Comparison of ENCODE assay signal across 5 fruit fly cellular contexts in the genomic region with DNA sequence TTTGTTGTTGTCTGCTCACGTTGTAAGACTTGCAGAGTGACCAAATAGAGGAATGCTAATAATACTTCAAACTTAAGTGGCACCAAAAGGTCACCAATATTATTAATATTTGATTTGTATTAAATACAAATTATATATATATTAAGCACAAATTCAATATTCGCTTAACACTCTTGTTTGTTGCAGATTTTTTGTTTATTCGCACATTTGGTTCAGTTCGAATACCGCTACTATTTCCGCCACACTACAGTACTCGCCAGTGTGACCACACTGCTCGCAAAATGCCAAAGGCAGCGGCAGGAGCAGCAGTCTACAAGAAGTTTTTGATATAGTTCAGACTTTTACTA.
A peak's percentile ranks its signal among the peaks of the same experiment; 100 is the strongest.
TF ChIP-seq lines count a peak whose summit lies in the region.

Max (minus strand) TSS at position 44 of the 347 bp plus-strand sequence.

- TF ChIP-seq CTCF in whole organism, embryonic (GFP tag; optimal IDR thresholded peaks at IDR 0.05; lab: Kevin White, UChicago), result no peak

TF ChIP-seq in whole organism, adult, 20 proteins besides CTCF, POLR2A, EP300 and RAD21 (continues in another document):
- peak; percentile 74 for TF ChIP-seq CG7101 (tag; optimal IDR thresholded peaks at IDR 0.05; lab: Kevin White, UChicago)
- peak; percentile 77 for TF ChIP-seq CG11617 (GFP tag; optimal IDR thresholded peaks at IDR 0.05; lab: Kevin White, UChicago)
- TF ChIP-seq tj (GFP tag; optimal IDR thresholded peaks at IDR 0.05; lab: Kevin White, UChicago), result peak; percentile 46
- TF ChIP-seq bab1 (GFP tag; optimal IDR thresholded peaks at IDR 0.05; lab: Kevin White, UChicago), result peak; percentile 77
- no peak for TF ChIP-seq CG5204 (GFP tag; optimal IDR thresholded peaks at IDR 0.05; lab: Kevin White, UChicago)
- peak; percentile 71 for TF ChIP-seq kay (GFP tag; lab: Kevin White, UChicago; ENCODE audit: borderline replicate concordance)
- no peak for TF ChIP-seq Clk (GFP tag; optimal IDR thresholded peaks at IDR 0.05; lab: Kevin White, UChicago)
- peak; percentile 62 for TF ChIP-seq CG7045 (GFP tag; optimal IDR thresholded peaks at IDR 0.05; lab: Kevin White, UChicago)
- TF ChIP-seq cic (GFP tag; optimal IDR thresholded peaks at IDR 0.05; lab: Kevin White, UChicago), result peak; percentile 21
- no peak for TF ChIP-seq cnc (optimal IDR thresholded peaks at IDR 0.05; lab: Kevin White, UChicago)
- TF ChIP-seq CG12768 (GFP tag; optimal IDR thresholded peaks at IDR 0.05; lab: Kevin White, UChicago), result peak; percentile 73
- no peak for TF ChIP-seq Hr96 (GFP tag; optimal IDR thresholded peaks at IDR 0.05; lab: Kevin White, UChicago)
- peak; percentile 36 for TF ChIP-seq Mnt (GFP tag; optimal IDR thresholded peaks at IDR 0.05; lab: Kevin White, UChicago)
- TF ChIP-seq ovo (GFP tag; optimal IDR thresholded peaks at IDR 0.05; lab: Kevin White, UChicago), result no peak
- peak; percentile 32 for TF ChIP-seq CG1620 (GFP tag; optimal IDR thresholded peaks at IDR 0.05; lab: Kevin White, UChicago)
- peak; percentile 8 for TF ChIP-seq Crg-1 (GFP tag; optimal IDR thresholded peaks at IDR 0.05; lab: Kevin White, UChicago)
- TF ChIP-seq pad (GFP tag; optimal IDR thresholded peaks at IDR 0.05; lab: Kevin White, UChicago), result peak; percentile 43

TF ChIP-seq in whole organism, embryonic, 481 proteins besides CTCF, POLR2A, EP300 and RAD21 (continues in another document):
- peak; percentile 47 for TF ChIP-seq CG12942 (GFP tag; optimal IDR thresholded peaks at IDR 0.05; lab: Kevin White, UChicago)
- TF ChIP-seq CG8388 (GFP tag; optimal IDR thresholded peaks at IDR 0.05; lab: Kevin White, UChicago), result peak; percentile 58
- TF ChIP-seq gro (GFP tag; optimal IDR thresholded peaks at IDR 0.05; lab: Kevin White, UChicago), result no peak
- TF ChIP-seq scrt (GFP tag; optimal IDR thresholded peaks at IDR 0.05; lab: Kevin White, UChicago), result peak; percentile 58
- TF ChIP-seq CrebB (tag; optimal IDR thresholded peaks at IDR 0.05; lab: Kevin White, UChicago), result peak; percentile 63
- TF ChIP-seq da (GFP tag; optimal IDR thresholded peaks at IDR 0.05; lab: Kevin White, UChicago), result no peak
- TF ChIP-seq CG4424 (GFP tag; optimal IDR thresholded peaks at IDR 0.05; lab: Kevin White, UChicago), result peak; percentile 60
- TF ChIP-seq Ada2b (GFP tag; IDR thresholded peaks at IDR 0.05; lab: Robert Waterston, UW), result peak; percentile 60
- peak; percentile 84 for TF ChIP-seq slbo (GFP tag; IDR thresholded peaks at IDR 0.05; lab: Robert Waterston, UW)
- no peak for TF ChIP-seq CG13894 (tag; optimal IDR thresholded peaks at IDR 0.05; lab: Kevin White, UChicago)
- no peak for TF ChIP-seq Vsx1 (GFP tag; optimal IDR thresholded peaks at IDR 0.05; lab: Kevin White, UChicago)
- TF ChIP-seq vnd (GFP tag; IDR thresholded peaks at IDR 0.05; lab: Robert Waterston, UW; ENCODE audit: partially characterized antibody), result no peak
- no peak for TF ChIP-seq hth (optimal IDR thresholded peaks at IDR 0.05; lab: Kevin White, UChicago)
- peak in 1 of 2 experiments; percentile 73 for TF ChIP-seq bsh (GFP tag; optimal IDR thresholded peaks at IDR 0.05; lab: Kevin White, UChicago)
- TF ChIP-seq pita (GFP tag; optimal IDR thresholded peaks at IDR 0.05; lab: Kevin White, UChicago), result no peak
- TF ChIP-seq Hmx (GFP tag; optimal IDR thresholded peaks at IDR 0.05; lab: Kevin White, UChicago), result no peak
- TF ChIP-seq Ets97D (GFP tag; optimal IDR thresholded peaks at IDR 0.05; lab: Kevin White, UChicago), result no peak
- TF ChIP-seq NC2α (GFP tag; optimal IDR thresholded peaks at IDR 0.05; lab: Kevin White, UChicago), result no peak

TF ChIP-seq in whole organism, prepupa, 60 proteins besides CTCF, POLR2A, EP300 and RAD21 (continues in another document):
- TF ChIP-seq Sox15 (GFP tag; optimal IDR thresholded peaks at IDR 0.05; lab: Kevin White, UChicago) (peak; percentile 32), fd59A (GFP tag; optimal IDR thresholded peaks at IDR 0.05; lab: Kevin White, UChicago) (no peak), salr (GFP tag; optimal IDR thresholded peaks at IDR 0.05; lab: Kevin White, UChicago) (peak in 1 of 2 experiments; percentile 32), CG4318 (GFP tag; optimal IDR thresholded peaks at IDR 0.05; lab: Kevin White, UChicago) (peak; percentile 4), eg (GFP tag; IDR thresholded peaks at IDR 0.05; lab: Robert Waterston, UW) (peak; percentile 82), Eip75B (GFP tag; optimal IDR thresholded peaks at IDR 0.05; lab: Kevin White, UChicago) (peak; percentile 26), svp (GFP tag; lab: Kevin White, UChicago) (peak; percentile 95), Ets96B (tag; optimal IDR thresholded peaks at IDR 0.05; lab: Kevin White, UChicago) (peak; percentile 51), CG1621 (tag; optimal IDR thresholded peaks at IDR 0.05; lab: Kevin White, UChicago) (peak; percentile 32), topi (GFP tag; optimal IDR thresholded peaks at IDR 0.05; lab: Kevin White, UChicago) (peak; percentile 14), net (GFP tag; optimal IDR thresholded peaks at IDR 0.05; lab: Kevin White, UChicago) (peak; percentile 43), CG7368 (GFP tag; optimal IDR thresholded peaks at IDR 0.05; lab: Kevin White, UChicago) (peak; percentile 48), lz (GFP tag; optimal IDR thresholded peaks at IDR 0.05; lab: Kevin White, UChicago) (peak; percentile 42), dsx (GFP tag; optimal IDR thresholded peaks at IDR 0.05; lab: Kevin White, UChicago; ENCODE audit: poor library complexity, severe bottlenecking) (peak; percentile 60), CG3032 (tag; optimal IDR thresholded peaks at IDR 0.05; lab: Kevin White, UChicago) (peak; percentile 71), CG6854 (GFP tag; optimal IDR thresholded peaks at IDR 0.05; lab: Kevin White, UChicago) (peak; percentile 3), CG15336 (GFP tag; IDR thresholded peaks at IDR 0.05; lab: Robert Waterston, UW) (peak; percentile 52), cyc (GFP tag; optimal IDR thresholded peaks at IDR 0.05; lab: Kevin White, UChicago) (peak; percentile 23)

TF ChIP-seq in whole organism, pupa, 21 proteins besides CTCF, POLR2A, EP300 and RAD21 (continues in another document):
- TF ChIP-seq CG12605 (GFP tag; IDR thresholded peaks at IDR 0.05; lab: Robert Waterston, UW) (peak; percentile 38; the same call in 1 of the 2 replicates), CG4496 (GFP tag; IDR thresholded peaks at IDR 0.05; lab: Robert Waterston, UW) (peak; percentile 85), Snoo (tag; optimal IDR thresholded peaks at IDR 0.05; lab: Kevin White, UChicago) (peak; percentile 2), gl (tag; optimal IDR thresholded peaks at IDR 0.05; lab: Kevin White, UChicago) (peak; percentile 7), fd96Ca (GFP tag; IDR thresholded peaks at IDR 0.05; lab: Robert Waterston, UW) (peak; percentile 48; the same call in 1 of the 3 replicates), CG13204 (GFP tag; optimal IDR thresholded peaks at IDR 0.05; lab: Kevin White, UChicago) (no peak), CG8301 (tag; optimal IDR thresholded peaks at IDR 0.05; lab: Kevin White, UChicago) (peak; percentile 46), D1 (tag; optimal IDR thresholded peaks at IDR 0.05; lab: Kevin White, UChicago) (no peak), Pif1B (GFP tag; optimal IDR thresholded peaks at IDR 0.05; lab: Kevin White, UChicago) (peak; percentile 20), CG32121 (GFP tag; IDR thresholded peaks at IDR 0.05; lab: Robert Waterston, UW) (peak; percentile 68; the same call in 1 of the 2 replicates), CG9948 (tag; optimal IDR thresholded peaks at IDR 0.05; lab: Kevin White, UChicago) (peak; percentile 40), CG17806 (tag; optimal IDR thresholded peaks at IDR 0.05; lab: Kevin White, UChicago) (peak; percentile 54), CG14655 (GFP tag; optimal IDR thresholded peaks at IDR 0.05; lab: Kevin White, UChicago) (peak; percentile 62), CG8159 (tag; optimal IDR thresholded peaks at IDR 0.05; lab: Kevin White, UChicago) (peak; percentile 69), Pif1A (GFP tag; optimal IDR thresholded peaks at IDR 0.05; lab: Kevin White, UChicago) (peak; percentile 15), EcR (GFP tag; optimal IDR thresholded peaks at IDR 0.05; lab: Kevin White, UChicago) (peak; percentile 24), Ets98B (GFP tag; IDR thresholded peaks at IDR 0.05; lab: Robert Waterston, UW) (peak; percentile 72), CG10348 (GFP tag; IDR thresholded peaks at IDR 0.05; lab: Robert Waterston, UW) (no peak), CG15710 (tag; optimal IDR thresholded peaks at IDR 0.05; lab: Kevin White, UChicago) (peak; percentile 64), rn (GFP tag; IDR thresholded peaks at IDR 0.05; lab: Robert Waterston, UW) (no peak)

TF ChIP-seq in whole organism, wandering third instar larva, 38 proteins besides CTCF, POLR2A, EP300 and RAD21 (continues in another document):
- TF ChIP-seq h (GFP tag; optimal IDR thresholded peaks at IDR 0.05; lab: Kevin White, UChicago) (peak; percentile 57), dl (GFP tag; optimal IDR thresholded peaks at IDR 0.05; lab: Kevin White, UChicago; ENCODE audit: insufficient read depth in 1 of 2, partially characterized antibody in 2 of 2) (no peak), fru (GFP tag; optimal IDR thresholded peaks at IDR 0.05; lab: Kevin White, UChicago) (peak; percentile 35), rgr (GFP tag; optimal IDR thresholded peaks at IDR 0.05; lab: Kevin White, UChicago) (peak; percentile 75), ey (GFP tag; optimal IDR thresholded peaks at IDR 0.05; lab: Kevin White, UChicago) (peak; percentile 32), Hr83 (GFP tag; optimal IDR thresholded peaks at IDR 0.05; lab: Kevin White, UChicago; ENCODE audit: poor library complexity, severe bottlenecking) (peak; percentile 13), sv (GFP tag; optimal IDR thresholded peaks at IDR 0.05; lab: Kevin White, UChicago) (no peak), GATAd (GFP tag; optimal IDR thresholded peaks at IDR 0.05; lab: Kevin White, UChicago) (no peak), dsf (GFP tag; optimal IDR thresholded peaks at IDR 0.05; lab: Kevin White, UChicago; ENCODE audit: borderline replicate concordance) (no peak), dmrt93B (GFP tag; optimal IDR thresholded peaks at IDR 0.05; lab: Kevin White, UChicago) (no peak), Myc (optimal IDR thresholded peaks at IDR 0.05; lab: Kevin White, UChicago) (peak; percentile 6), Rel (GFP tag; optimal IDR thresholded peaks at IDR 0.05; lab: Kevin White, UChicago) (no peak), Rel (tag; optimal IDR thresholded peaks at IDR 0.05; lab: Kevin White, UChicago) (peak; percentile 40), CG9705 (GFP tag; optimal IDR thresholded peaks at IDR 0.05; lab: Kevin White, UChicago) (peak; percentile 68), foxo (GFP tag; optimal IDR thresholded peaks at IDR 0.05; lab: Kevin White, UChicago) (peak in 1 of 2 experiments; percentile 78), HLH106 (tag; optimal IDR thresholded peaks at IDR 0.05; lab: Kevin White, UChicago) (peak; percentile 78), brk (GFP tag; optimal IDR thresholded peaks at IDR 0.05; lab: Kevin White, UChicago) (no peak), sage (GFP tag; optimal IDR thresholded peaks at IDR 0.05; lab: Kevin White, UChicago) (peak; percentile 32), OdsH (GFP tag; optimal IDR thresholded peaks at IDR 0.05; lab: Kevin White, UChicago) (peak; percentile 41), N (GFP tag; optimal IDR thresholded peaks at IDR 0.05; lab: Kevin White, UChicago) (no peak), Sp1 (GFP tag; optimal IDR thresholded peaks at IDR 0.05; lab: Kevin White, UChicago) (peak; percentile 73)
